Worm (Caenorhabditis elegans): ENCODE results near the gene F57B1.1.
A peak's percentile ranks its signal among the peaks of the same experiment; 100 is the strongest.

F57B1.1 gene

DNA sequence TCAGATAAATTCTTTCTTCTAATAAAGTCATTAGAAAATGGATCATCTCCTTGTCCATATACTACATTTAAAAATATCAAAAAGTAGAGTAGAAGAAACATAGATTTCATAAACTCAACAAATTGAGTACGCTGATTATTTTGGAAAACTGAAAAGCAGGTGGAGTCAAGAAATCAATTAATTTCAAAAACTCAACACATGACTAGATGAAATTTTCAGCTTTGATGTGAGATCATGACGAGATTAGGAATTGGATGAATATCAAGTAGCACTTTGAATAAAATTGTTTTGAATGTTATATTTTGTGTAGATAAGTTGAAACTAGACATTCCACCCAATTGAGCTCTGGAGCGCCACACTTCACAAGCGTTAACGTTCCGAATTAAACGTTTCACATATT, at the start of gene F57B1.1:
F57B1.1 (minus strand) TSS at position 101 of the 400 bp plus-strand sequence.
- no peak for TF ChIP-seq cog-1 (tag; optimal IDR thresholded peaks at IDR 0.05)
- no peak for TF ChIP-seq klf-2 (GFP tag; conservative IDR thresholded peaks at IDR 0.05)
- no peak for TF ChIP-seq tab-1 (GFP tag; IDR thresholded peaks at IDR 0.05)
- no peak for TF ChIP-seq T22C8.4 (GFP tag; IDR thresholded peaks at IDR 0.05)
- no peak for TF ChIP-seq ref-1 (GFP tag; conservative IDR thresholded peaks at IDR 0.05)
- TF ChIP-seq flt-1 (GFP tag; IDR thresholded peaks at IDR 0.05) = no peak
- TF ChIP-seq ztf-23 (GFP tag; IDR thresholded peaks at IDR 0.05) = no peak
- TF ChIP-seq med-1 (GFP tag; optimal IDR thresholded peaks at IDR 0.05; ENCODE audit: insufficient read depth) = no peak
- no peak for TF ChIP-seq ztf-29 (GFP tag; IDR thresholded peaks at IDR 0.05)

DNA sequence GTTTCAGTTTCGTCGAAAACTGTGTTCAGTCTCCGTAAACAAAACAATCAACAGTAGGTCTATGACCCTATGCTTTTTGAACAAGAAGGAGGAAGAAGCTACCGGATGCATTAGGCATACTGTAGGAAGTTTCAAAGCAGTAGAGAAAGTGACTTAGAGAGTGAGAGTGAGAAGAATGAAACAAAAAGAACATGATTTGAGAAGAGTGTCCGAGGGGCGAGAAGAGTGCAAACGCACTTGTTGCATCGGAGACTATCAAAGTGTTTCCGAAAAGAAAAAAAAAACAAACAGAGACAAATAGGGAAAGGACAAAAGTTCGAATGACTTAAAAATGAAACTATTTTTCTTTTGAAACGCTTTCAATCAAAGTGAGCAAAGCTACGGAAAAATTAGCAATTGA, 47.8 kb upstream of the F57B1.1 start:
- TF ChIP-seq flt-1 (GFP tag; IDR thresholded peaks at IDR 0.05) = no peak
- TF ChIP-seq ref-1 (GFP tag; conservative IDR thresholded peaks at IDR 0.05) = no peak
- TF ChIP-seq T22C8.4 (GFP tag; IDR thresholded peaks at IDR 0.05) = no peak
- TF ChIP-seq ztf-29 (GFP tag; IDR thresholded peaks at IDR 0.05) = no peak
- no peak for TF ChIP-seq tab-1 (GFP tag; IDR thresholded peaks at IDR 0.05)
- TF ChIP-seq med-1 (GFP tag; optimal IDR thresholded peaks at IDR 0.05; ENCODE audit: insufficient read depth) = no peak
- TF ChIP-seq cog-1 (tag; optimal IDR thresholded peaks at IDR 0.05) = no peak
- TF ChIP-seq klf-2 (GFP tag; conservative IDR thresholded peaks at IDR 0.05) = no peak
- TF ChIP-seq ztf-23 (GFP tag; IDR thresholded peaks at IDR 0.05) = no peak

DNA sequence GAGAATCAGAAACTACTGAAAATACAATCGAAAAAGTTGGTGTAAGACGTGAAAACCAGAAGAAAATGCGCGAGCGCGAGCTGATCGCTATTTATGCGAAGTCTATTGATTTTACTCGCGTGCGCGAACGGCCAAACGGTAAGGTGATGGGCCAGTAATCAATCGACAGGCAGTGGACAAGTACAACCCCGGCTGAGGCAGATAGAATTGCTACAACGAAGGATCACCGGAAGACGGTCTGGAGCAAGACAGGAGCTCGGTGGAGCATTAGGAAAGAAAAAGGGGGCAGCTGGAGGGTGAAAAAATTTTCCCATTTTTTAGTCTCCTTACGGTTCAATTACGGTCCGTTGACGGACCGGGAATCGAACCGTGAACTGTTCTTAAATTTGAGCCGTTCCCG, 44.3 kb upstream of the F57B1.1 start:
- TF ChIP-seq tab-1 (GFP tag; IDR thresholded peaks at IDR 0.05) = 0 out of 2 replicates have a peak, but pooled peaks have one; percentile 41

DNA sequence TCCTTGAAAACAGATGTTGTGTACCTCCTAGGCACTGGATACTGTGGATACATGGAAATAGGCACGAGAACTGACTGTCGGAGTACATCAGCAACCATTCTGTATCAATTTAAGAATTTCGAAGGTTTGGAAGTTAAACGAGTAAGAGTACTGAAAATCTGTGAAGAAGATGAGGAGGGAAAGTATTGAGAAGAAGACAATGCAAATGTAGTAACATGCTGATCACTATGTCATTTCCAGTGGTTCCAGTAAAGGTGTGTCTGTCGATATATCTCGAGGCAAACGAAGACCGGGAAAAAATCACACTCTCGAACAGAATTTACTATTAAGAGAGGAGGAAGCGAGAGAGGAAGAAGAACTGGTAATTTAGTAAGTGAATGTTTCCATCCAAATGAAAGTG, 41.1 kb upstream of the F57B1.1 start, which contains the start of gene dmd-10:
dmd-10 (minus strand) TSS at position 101 of the 400 bp plus-strand sequence.
- TF ChIP-seq klf-2 (GFP tag; conservative IDR thresholded peaks at IDR 0.05) (no peak), tab-1 (GFP tag; IDR thresholded peaks at IDR 0.05) (no peak), T22C8.4 (GFP tag; IDR thresholded peaks at IDR 0.05) (no peak), flt-1 (GFP tag; IDR thresholded peaks at IDR 0.05) (no peak), ztf-29 (GFP tag; IDR thresholded peaks at IDR 0.05) (no peak), ref-1 (GFP tag; conservative IDR thresholded peaks at IDR 0.05) (no peak), cog-1 (tag; optimal IDR thresholded peaks at IDR 0.05) (no peak), ztf-23 (GFP tag; IDR thresholded peaks at IDR 0.05) (no peak), med-1 (GFP tag; optimal IDR thresholded peaks at IDR 0.05; ENCODE audit: insufficient read depth) (no peak)

DNA sequence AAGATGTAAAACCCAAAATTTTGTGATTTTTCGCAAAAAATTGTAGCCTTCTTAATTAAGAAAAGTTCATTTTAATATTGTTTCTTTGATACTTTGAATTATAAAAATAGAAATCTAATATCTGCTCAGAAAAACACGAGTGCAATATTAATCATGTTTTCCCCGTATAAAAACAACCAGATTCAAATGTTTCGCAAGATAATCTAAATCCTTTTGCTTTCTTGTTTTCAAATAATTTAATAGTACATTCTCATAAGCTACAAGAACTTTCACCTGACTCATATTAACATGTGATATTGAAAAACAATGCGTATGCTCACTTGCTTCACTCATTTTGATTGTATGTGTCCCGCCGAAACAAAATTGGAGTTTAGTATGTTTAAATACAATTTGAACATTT, 39.9 kb upstream of the F57B1.1 start:
- TF ChIP-seq flt-1 (GFP tag; IDR thresholded peaks at IDR 0.05) (no peak), T22C8.4 (GFP tag; IDR thresholded peaks at IDR 0.05) (no peak), ztf-29 (GFP tag; IDR thresholded peaks at IDR 0.05) (no peak), ref-1 (GFP tag; conservative IDR thresholded peaks at IDR 0.05) (no peak), cog-1 (tag; optimal IDR thresholded peaks at IDR 0.05) (no peak), tab-1 (GFP tag; IDR thresholded peaks at IDR 0.05) (no peak), med-1 (GFP tag; optimal IDR thresholded peaks at IDR 0.05; ENCODE audit: insufficient read depth) (no peak), klf-2 (GFP tag; conservative IDR thresholded peaks at IDR 0.05) (no peak), ztf-23 (GFP tag; IDR thresholded peaks at IDR 0.05) (no peak)

DNA sequence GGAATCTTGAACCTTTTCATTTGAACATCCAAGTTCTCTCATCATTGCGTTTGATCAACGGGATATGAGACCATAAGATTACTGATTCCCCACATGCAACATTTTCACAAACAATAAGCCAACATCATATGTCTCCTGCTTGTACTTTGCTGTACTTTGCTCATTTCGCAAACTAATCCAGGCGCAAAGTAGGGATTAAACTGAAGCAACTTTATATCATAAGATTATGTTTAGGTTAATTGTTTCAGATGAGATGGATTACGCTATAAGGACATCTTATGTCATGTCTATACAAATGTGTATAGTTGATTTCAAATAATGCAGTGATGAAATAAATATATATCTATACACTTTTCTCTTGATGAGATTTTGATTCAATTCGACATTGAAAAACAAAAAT, 34.1 kb upstream of the F57B1.1 start:
- TF ChIP-seq ref-1 (GFP tag; conservative IDR thresholded peaks at IDR 0.05) = no peak
- no peak for TF ChIP-seq ztf-23 (GFP tag; IDR thresholded peaks at IDR 0.05)
- no peak for TF ChIP-seq tab-1 (GFP tag; IDR thresholded peaks at IDR 0.05)
- TF ChIP-seq med-1 (GFP tag; optimal IDR thresholded peaks at IDR 0.05; ENCODE audit: insufficient read depth) = no peak
- no peak for TF ChIP-seq klf-2 (GFP tag; conservative IDR thresholded peaks at IDR 0.05)
- no peak for TF ChIP-seq flt-1 (GFP tag; IDR thresholded peaks at IDR 0.05)
- no peak for TF ChIP-seq T22C8.4 (GFP tag; IDR thresholded peaks at IDR 0.05)
- TF ChIP-seq cog-1 (tag; optimal IDR thresholded peaks at IDR 0.05) = no peak
- TF ChIP-seq ztf-29 (GFP tag; IDR thresholded peaks at IDR 0.05) = no peak

DNA sequence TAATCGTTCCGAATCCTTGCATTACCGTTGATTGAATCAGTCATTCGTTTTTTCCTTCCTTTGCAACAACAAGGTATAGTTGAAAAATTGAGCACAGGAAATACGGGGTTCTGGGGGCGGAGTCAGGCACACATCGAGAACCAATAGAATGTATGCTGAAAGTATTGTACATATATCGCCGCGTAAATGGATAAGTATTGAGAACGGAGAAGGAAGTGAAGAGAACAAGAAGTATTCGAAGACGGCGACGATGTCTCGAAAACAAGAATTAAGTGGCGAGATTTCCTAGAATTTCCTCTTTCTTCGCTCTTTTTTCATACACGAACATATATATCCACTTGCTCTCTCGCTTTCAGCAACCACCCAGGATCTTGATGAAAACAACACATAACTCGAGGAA, 25.6 kb upstream of the F57B1.1 start:
- no peak for TF ChIP-seq cog-1 (tag; optimal IDR thresholded peaks at IDR 0.05)

DNA sequence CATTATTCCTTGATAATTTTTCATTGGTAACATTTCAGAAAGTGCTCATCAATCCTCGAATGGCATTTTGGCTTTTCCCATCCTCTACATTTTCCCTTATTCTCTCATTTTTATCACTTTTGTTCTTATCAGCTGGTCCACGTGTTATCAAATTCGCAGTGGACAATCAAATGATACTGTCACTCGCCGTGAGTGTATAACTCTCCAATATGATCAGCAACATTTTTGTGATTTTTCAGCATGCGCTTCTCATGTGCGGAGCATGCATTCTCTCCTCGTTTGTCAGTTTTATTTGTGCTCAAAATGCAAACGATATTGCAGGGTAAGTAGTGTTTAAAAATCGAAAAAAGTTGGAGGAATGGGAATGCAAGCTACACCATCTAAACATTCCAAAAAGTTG, 17.1 kb upstream of the F57B1.1 start:
- no peak for TF ChIP-seq med-1 (GFP tag; optimal IDR thresholded peaks at IDR 0.05; ENCODE audit: insufficient read depth)
- TF ChIP-seq cog-1 (tag; optimal IDR thresholded peaks at IDR 0.05) = no peak
- no peak for TF ChIP-seq klf-2 (GFP tag; conservative IDR thresholded peaks at IDR 0.05)
- no peak for TF ChIP-seq tab-1 (GFP tag; IDR thresholded peaks at IDR 0.05)
- no peak for TF ChIP-seq flt-1 (GFP tag; IDR thresholded peaks at IDR 0.05)
- TF ChIP-seq ref-1 (GFP tag; conservative IDR thresholded peaks at IDR 0.05) = no peak
- no peak for TF ChIP-seq ztf-29 (GFP tag; IDR thresholded peaks at IDR 0.05)
- no peak for TF ChIP-seq T22C8.4 (GFP tag; IDR thresholded peaks at IDR 0.05)
- TF ChIP-seq ztf-23 (GFP tag; IDR thresholded peaks at IDR 0.05) = no peak

DNA sequence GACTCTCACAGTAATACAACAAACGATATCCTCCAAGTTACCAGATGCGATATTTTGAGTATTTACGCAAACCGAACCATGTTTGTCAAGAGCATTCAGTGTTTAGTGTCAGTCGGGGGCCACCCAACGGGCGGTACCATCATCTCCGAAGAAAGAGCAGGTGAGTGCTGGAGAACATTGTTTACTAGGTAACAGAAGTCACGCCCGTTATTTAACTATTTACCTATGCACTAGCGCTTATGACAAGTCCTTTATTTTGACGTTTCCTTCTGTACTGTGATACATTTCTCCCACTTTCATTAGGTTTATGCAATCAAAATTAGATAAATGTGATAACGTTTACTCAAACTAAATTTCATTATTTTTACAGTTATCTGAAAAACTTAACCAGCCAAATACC, 14.1 kb upstream of the F57B1.1 start, which contains the start of gene F57B1.6:
F57B1.6 (plus strand) TSS at position 79 of the 400 bp plus-strand sequence.
- no peak for TF ChIP-seq med-1 (GFP tag; optimal IDR thresholded peaks at IDR 0.05; ENCODE audit: insufficient read depth)
- no peak for TF ChIP-seq ztf-29 (GFP tag; IDR thresholded peaks at IDR 0.05)
- TF ChIP-seq cog-1 (tag; optimal IDR thresholded peaks at IDR 0.05) = no peak
- TF ChIP-seq ref-1 (GFP tag; conservative IDR thresholded peaks at IDR 0.05) = no peak
- TF ChIP-seq klf-2 (GFP tag; conservative IDR thresholded peaks at IDR 0.05) = no peak
- TF ChIP-seq tab-1 (GFP tag; IDR thresholded peaks at IDR 0.05) = no peak

DNA sequence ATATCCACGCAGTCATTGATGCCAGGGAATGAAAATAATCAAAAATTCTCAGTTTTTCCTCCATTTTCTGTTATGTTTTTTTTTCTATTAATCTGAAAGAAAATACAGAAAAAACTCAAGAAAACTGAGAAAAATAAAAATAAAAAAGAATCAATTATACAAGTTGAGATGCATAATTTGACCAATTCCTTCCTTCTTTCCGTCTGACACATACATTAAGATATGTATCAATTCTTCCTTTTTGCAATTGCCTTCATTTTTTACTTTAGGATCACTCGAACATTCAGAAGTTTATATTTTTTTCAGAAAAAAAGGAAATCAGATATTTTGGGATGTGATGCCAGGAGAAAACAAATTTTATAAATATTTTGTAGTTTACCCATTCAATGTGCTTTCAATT, 12.0 kb upstream of the F57B1.1 start, which contains the start of gene F57B1.5:
F57B1.5 (plus strand) TSS at position 301 of the 400 bp plus-strand sequence.
- TF ChIP-seq tab-1 (GFP tag; IDR thresholded peaks at IDR 0.05) (no peak), T22C8.4 (GFP tag; IDR thresholded peaks at IDR 0.05) (no peak), med-1 (GFP tag; optimal IDR thresholded peaks at IDR 0.05; ENCODE audit: insufficient read depth) (no peak), cog-1 (tag; optimal IDR thresholded peaks at IDR 0.05) (no peak), ztf-23 (GFP tag; IDR thresholded peaks at IDR 0.05) (no peak)

All from whole organism, midembryonic.